Fruit fly (Drosophila melanogaster) whole organism: ENCODE results near the gene Fer3.

ENCODE experiments used
- CG8478 ChIP-seq: fragments of >200 bp; optimal IDR thresholded peaks from 2 replicates; lab custom pipeline; 2018; ENCODE audit warnings: inconsistent platforms
- EcR ChIP-seq, 2 experiments: fragments of >200 bp; optimal IDR thresholded peaks; 2 replicates each; lab custom pipeline; 2017; ENCODE audit warnings: missing biosample characterization in 2 of 2, missing genetic modification characterization in 2 of 2, missing genetic modification reagents in 2 of 2
- pan ChIP-seq: fragments of >200 bp; optimal IDR thresholded peaks from 2 replicates; lab custom pipeline; 2017
- psq ChIP-seq: fragments of >200 bp; optimal IDR thresholded peaks from 2 replicates; lab custom pipeline; 2017
- usp ChIP-seq: fragments of >200 bp; optimal IDR thresholded peaks from 2 replicates; lab custom pipeline; 2017; ENCODE audit warnings: missing biosample characterization, missing genetic modification characterization, mixed read lengths

- TF ChIP-seq CG8478 (lab: Kevin White, UChicago) (no peak), psq (lab: Kevin White, UChicago) (no peak), pan (lab: Kevin White, UChicago) (no peak), usp (GFP tag; lab: Kevin White, UChicago) (no peak), EcR (GFP tag; optimal IDR thresholded peaks at IDR 0.05; lab: Kevin White, UChicago) (no peak)
These were observed 28.0 kb downstream of the Fer3 start for dm6 chr3R:11665925-11666687.
